Worm (Caenorhabditis elegans) whole organism, L3 larva: ENCODE measurements around the gene C56C10.6.
A peak's percentile ranks its signal among the peaks of the same experiment; 100 is the strongest.

Experiments used
- R02D3.7 ChIP-seq: fragments of 150-350 bp; optimal IDR thresholded peaks from 2 replicates; lab custom pipeline; 2014; ENCODE audit warnings: missing biosample characterization, missing genetic modification characterization
- ZK546.5 ChIP-seq: sonication (generic microtip); optimal IDR thresholded peaks from 2 replicates; lab custom pipeline; 2017; ENCODE audit warnings: missing biosample characterization, missing genetic modification characterization
- aly-2 ChIP-seq: fragments of 150-350 bp; optimal IDR thresholded peaks from 2 replicates; lab custom pipeline; 2014; ENCODE audit warnings: missing biosample characterization, missing genetic modification characterization
- ceh-16 ChIP-seq: sonication (generic microtip); optimal IDR thresholded peaks from 2 replicates; lab custom pipeline; 2017; ENCODE audit warnings: missing biosample characterization, missing genetic modification characterization
- ceh-9 ChIP-seq: sonication (generic microtip); optimal IDR thresholded peaks from 2 replicates; lab custom pipeline; 2018; ENCODE audit warnings: missing biosample characterization, missing genetic modification characterization
- daf-12 ChIP-seq: fragments of 150-350 bp; optimal IDR thresholded peaks from 2 replicates; lab custom pipeline; 2014; ENCODE audit warnings: missing biosample characterization, missing genetic modification reagents, missing genetic modification characterization
- egl-27 ChIP-seq: sonication (generic microtip); optimal IDR thresholded peaks from 4 replicates; lab custom pipeline; 2017; ENCODE audit warnings: missing biosample characterization, missing genetic modification reagents, missing genetic modification characterization
- elt-1 ChIP-seq: fragments of 150-350 bp; optimal IDR thresholded peaks from 2 replicates; lab custom pipeline; 2014; ENCODE audit warnings: missing biosample characterization, missing genetic modification characterization
- elt-2 ChIP-seq: sonication (generic microtip); optimal IDR thresholded peaks from 2 replicates; lab custom pipeline; 2016; ENCODE audit warnings: missing genetic modification reagents, mild to moderate bottlenecking, missing genetic modification characterization, missing compliant biosample characterization
- elt-3 ChIP-seq, 3 experiments: fragments of 150-350 bp in 1 of 3; sonication (generic microtip) in 2 of 3; optimal IDR thresholded peaks; 2 replicates in 2 of 3; 4 replicates in 1 of 3; lab custom pipeline; 2014 to 2017; ENCODE audit warnings: missing biosample characterization in 3 of 3, missing genetic modification characterization in 3 of 3
- eor-1 ChIP-seq, 2 experiments: fragments of 150-350 bp; optimal IDR thresholded peaks; 2 replicates each; lab custom pipeline; 2014 to 2018; ENCODE audit warnings: missing biosample characterization in 2 of 2, missing genetic modification characterization in 2 of 2
- fkh-10 ChIP-seq: sonication (generic microtip); optimal IDR thresholded peaks from 2 replicates; lab custom pipeline; 2017; ENCODE audit warnings: missing biosample characterization, missing genetic modification reagents, missing genetic modification characterization
- fkh-2 ChIP-seq: fragments of 150-350 bp; optimal IDR thresholded peaks from 2 replicates; lab custom pipeline; 2014; ENCODE audit warnings: missing biosample characterization, missing genetic modification reagents, missing genetic modification characterization
- hmg-11 ChIP-seq: sonication (generic microtip); optimal IDR thresholded peaks from 2 replicates; lab custom pipeline; 2016; ENCODE audit warnings: missing genetic modification characterization, missing compliant biosample characterization
- lin-39 ChIP-seq: fragments of 150-350 bp; optimal IDR thresholded peaks from 2 replicates; lab custom pipeline; 2018; ENCODE audit warnings: missing biosample characterization, missing genetic modification reagents, missing genetic modification characterization
- lsy-12 ChIP-seq: sonication (generic microtip); optimal IDR thresholded peaks from 2 replicates; lab custom pipeline; 2016; ENCODE audit warnings: mild to moderate bottlenecking, missing genetic modification characterization, missing compliant biosample characterization
- mdl-1 ChIP-seq: fragments of 150-350 bp; optimal IDR thresholded peaks from 2 replicates; lab custom pipeline; 2014; ENCODE audit warnings: missing biosample characterization, missing genetic modification characterization
- mml-1 ChIP-seq: fragments of 150-350 bp; sonication (generic microtip); optimal IDR thresholded peaks from 3 replicates; lab custom pipeline; 2014; ENCODE audit warnings: missing biosample characterization, missing genetic modification characterization
- nfya-1 ChIP-seq: sonication (generic microtip); optimal IDR thresholded peaks from 2 replicates; lab custom pipeline; 2017; ENCODE audit warnings: missing genetic modification characterization, mild to moderate bottlenecking, missing compliant biosample characterization, antibody characterized with exemption, moderate library complexity; ENCODE audit not compliant: insufficient read depth
- nhr-11 ChIP-seq: fragments of 150-350 bp; optimal IDR thresholded peaks from 2 replicates; lab custom pipeline; 2014; ENCODE audit warnings: missing biosample characterization, missing genetic modification characterization
- nhr-23 ChIP-seq: fragments of 150-350 bp; optimal IDR thresholded peaks from 2 replicates; lab custom pipeline; 2014; ENCODE audit warnings: missing biosample characterization, missing genetic modification reagents, missing genetic modification characterization
- nhr-25 ChIP-seq: sonication (generic microtip); optimal IDR thresholded peaks from 2 replicates; lab custom pipeline; 2017; ENCODE audit warnings: missing biosample characterization, missing genetic modification characterization
- nhr-43 ChIP-seq: sonication (generic microtip); optimal IDR thresholded peaks from 2 replicates; lab custom pipeline; 2016; ENCODE audit warnings: mild to moderate bottlenecking, missing genetic modification characterization, missing compliant biosample characterization; ENCODE audit not compliant: poor library complexity, severe bottlenecking
- nhr-67 ChIP-seq: fragments of 150-350 bp; optimal IDR thresholded peaks from 2 replicates; lab custom pipeline; 2014; ENCODE audit warnings: missing biosample characterization, missing genetic modification characterization
- nhr-77 ChIP-seq: fragments of 150-350 bp; optimal IDR thresholded peaks from 2 replicates; lab custom pipeline; 2014; ENCODE audit warnings: missing biosample characterization, missing genetic modification characterization
- pha-4 ChIP-seq: fragments of 150-350 bp; optimal IDR thresholded peaks from 2 replicates; lab custom pipeline; 2014; ENCODE audit warnings: missing biosample characterization, missing genetic modification reagents, missing genetic modification characterization
- sea-2 ChIP-seq: fragments of 150-350 bp; sonication (generic microtip); optimal IDR thresholded peaks from 4 replicates; lab custom pipeline; 2014; ENCODE audit warnings: missing biosample characterization, missing genetic modification reagents, missing genetic modification characterization
- skn-1 ChIP-seq: fragments of 150-350 bp; optimal IDR thresholded peaks from 2 replicates; lab custom pipeline; 2014; ENCODE audit warnings: missing biosample characterization, missing genetic modification characterization
- snpc-4 ChIP-seq: fragments of 150-350 bp; optimal IDR thresholded peaks from 2 replicates; lab custom pipeline; 2014; ENCODE audit warnings: missing biosample characterization, missing genetic modification characterization
- unc-39 ChIP-seq: sonication (generic microtip); optimal IDR thresholded peaks from 4 replicates; lab custom pipeline; 2017; ENCODE audit warnings: missing biosample characterization, missing genetic modification characterization
- unc-62 ChIP-seq: fragments of 150-350 bp; sonication (generic microtip); optimal IDR thresholded peaks from 4 replicates; lab custom pipeline; 2014; ENCODE audit warnings: missing biosample characterization, missing genetic modification reagents, missing genetic modification characterization
- ztf-11 ChIP-seq: fragments of 150-350 bp; optimal IDR thresholded peaks from 2 replicates; lab custom pipeline; 2014; ENCODE audit warnings: missing biosample characterization, missing genetic modification characterization
- ztf-4 ChIP-seq: fragments of 150-350 bp; optimal IDR thresholded peaks from 2 replicates; lab custom pipeline; 2014; ENCODE audit warnings: missing biosample characterization, missing genetic modification characterization

The C56C10.6 gene

DNA sequence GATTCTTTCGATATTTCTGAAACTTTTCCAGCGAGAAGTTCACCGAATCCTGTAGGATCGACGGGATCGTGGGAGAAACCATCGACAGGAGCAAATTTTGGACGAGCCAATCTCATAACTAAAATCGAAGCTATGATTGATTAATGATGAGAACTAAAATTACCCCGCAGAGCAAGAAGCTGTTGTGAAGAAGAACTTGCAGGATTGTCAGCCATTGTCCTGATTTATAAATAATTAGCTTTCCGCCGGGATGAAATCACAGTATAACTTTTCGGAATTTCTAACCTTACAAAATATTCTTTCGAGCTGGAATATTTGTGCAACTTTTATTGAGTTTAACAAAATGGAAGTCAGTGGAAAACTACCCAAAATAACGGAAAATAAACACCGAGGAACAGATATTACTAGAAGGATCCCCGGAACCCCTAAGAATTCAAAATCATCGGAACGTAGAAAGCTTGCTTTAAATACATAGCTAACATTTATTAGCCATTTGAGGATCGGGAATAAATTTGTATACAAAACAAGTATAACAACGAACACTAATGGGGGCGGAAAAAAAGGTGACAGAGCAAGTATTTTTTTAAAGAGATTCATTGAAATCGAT lies 6.2 kb upstream of the C56C10.6 start, which contains the start of gene C56C10.7:
TSS of gene C56C10.7 (minus strand) at position 312 of the 607 bp plus-strand sequence.
- TF ChIP-seq elt-2 (tag; lab: Kevin White, UChicago) (peak; percentile 16), egl-27 (no peak), elt-1 (tag; lab: Kevin White, UChicago) (no peak), unc-39 (tag; lab: Kevin White, UChicago) (no peak), nfya-1 (tag; lab: Kevin White, UChicago) (no peak), nhr-23 (tag; lab: Kevin White, UChicago) (no peak), unc-62 (GFP tag; lab: Kevin White, UChicago) (no peak), elt-3 (tag; optimal IDR thresholded peaks at IDR 0.05; lab: Kevin White, UChicago) (no peak), nhr-77 (tag; lab: Kevin White, UChicago) (peak; percentile 58), nhr-25 (peak; percentile 26), nhr-43 (tag; lab: Kevin White, UChicago) (no peak)

- TF ChIP-seq nfya-1 (tag; lab: Kevin White, UChicago) (no peak), pha-4 (tag; lab: Kevin White, UChicago) (no peak), hmg-11 (no peak), ztf-11 (tag; lab: Kevin White, UChicago) (no peak), eor-1 (tag; optimal IDR thresholded peaks at IDR 0.05; lab: Kevin White, UChicago) (no peak), daf-12 (no peak), sea-2 (GFP tag; lab: Kevin White, UChicago) (no peak), R02D3.7 (tag; lab: Kevin White, UChicago) (no peak), nhr-43 (tag; lab: Kevin White, UChicago) (no peak), mml-1 (tag; lab: Kevin White, UChicago) (no peak), lsy-12 (no peak), ceh-9 (tag; lab: Kevin White, UChicago) (no peak)
Observed at ce11 chrII:6582758-6583157, 1.6 kb upstream of the C56C10.6 start, which contains the start of gene C56C10.4. Gene C56C10.4 (plus strand): TSS chrII:6583058.

ce11 chrII:6578378-6578777 lies 2.8 kb downstream of the C56C10.6 start, which contains the start of gene sra-31:
Gene sra-31 (minus strand): TSS chrII:6578478.
- TF ChIP-seq hmg-11 (no peak), nhr-11 (tag; lab: Kevin White, UChicago) (no peak), ceh-16 (tag; lab: Kevin White, UChicago) (no peak), aly-2 (no peak), fkh-10 (GFP tag; lab: Kevin White, UChicago) (no peak), nhr-77 (tag; lab: Kevin White, UChicago) (no peak), ceh-9 (tag; lab: Kevin White, UChicago) (no peak)

ce11 chrII:6575647-6576046 lies 5.5 kb downstream of the C56C10.6 start, which contains the start of gene sra-29:
Gene sra-29 (minus strand): TSS chrII:6575747.
- TF ChIP-seq nhr-11 (tag; lab: Kevin White, UChicago) (no peak), sea-2 (GFP tag; lab: Kevin White, UChicago) (no peak), nhr-67 (tag; lab: Kevin White, UChicago) (no peak), ceh-16 (tag; lab: Kevin White, UChicago) (no peak), elt-3 (tag; optimal IDR thresholded peaks at IDR 0.05; lab: Kevin White, UChicago) (no peak), R02D3.7 (tag; lab: Kevin White, UChicago) (no peak), mdl-1 (no peak), elt-2 (tag; lab: Kevin White, UChicago) (no peak), lin-39 (tag; lab: Kevin White, UChicago) (no peak), nhr-23 (tag; lab: Kevin White, UChicago) (no peak), fkh-10 (GFP tag; lab: Kevin White, UChicago) (no peak), ZK546.5 (tag; lab: Kevin White, UChicago) (no peak), ztf-11 (tag; lab: Kevin White, UChicago) (no peak), fkh-2 (tag; lab: Kevin White, UChicago) (no peak), skn-1 (tag; lab: Kevin White, UChicago) (no peak), snpc-4 (no peak), lsy-12 (no peak)
- TF ChIP-seq, all 47 proteins: peak for 0

- TF ChIP-seq ztf-4 (tag; lab: Kevin White, UChicago) (no peak), unc-39 (tag; lab: Kevin White, UChicago) (no peak)
Observed at ce11 chrII:6573677-6574076, 7.5 kb downstream of the C56C10.6 start, which contains the start of gene sra-28. Gene sra-28 (minus strand): TSS chrII:6573777.
